Worm (Caenorhabditis elegans) whole organism, L2 larva: ENCODE data around the gene F18A1.7.

Experiments
- ZK546.5 ChIP-seq: sonication (generic microtip); optimal IDR thresholded peaks from 2 replicates; lab custom pipeline; 2017; ENCODE audit warnings: missing biosample characterization, missing genetic modification characterization
- alr-1 ChIP-seq: fragments of 150-350 bp; optimal IDR thresholded peaks from 2 replicates; lab custom pipeline; 2014; ENCODE audit warnings: missing biosample characterization, missing genetic modification characterization
- ceh-82 ChIP-seq: fragments of 150-350 bp; optimal IDR thresholded peaks from 2 replicates; lab custom pipeline; 2014; ENCODE audit warnings: missing biosample characterization, missing genetic modification characterization
- egl-27 ChIP-seq: sonication (generic microtip); optimal IDR thresholded peaks from 3 replicates; lab custom pipeline; 2017; ENCODE audit warnings: missing biosample characterization, missing genetic modification reagents, missing genetic modification characterization
- elt-3 ChIP-seq: sonication (generic microtip); optimal IDR thresholded peaks from 2 replicates; lab custom pipeline; 2017; ENCODE audit warnings: missing biosample characterization, missing genetic modification characterization
- mdl-1 ChIP-seq, 2 experiments: fragments of 150-350 bp in 1 of 2; sonication (generic microtip) in 1 of 2; optimal IDR thresholded peaks; 2 replicates each; lab custom pipeline; 2017; ENCODE audit warnings: missing biosample characterization in 2 of 2, missing genetic modification characterization in 2 of 2
- nhr-11 ChIP-seq: fragments of 150-350 bp; optimal IDR thresholded peaks from 2 replicates; lab custom pipeline; 2014; ENCODE audit warnings: missing biosample characterization, missing genetic modification characterization
- nhr-129 ChIP-seq: fragments of 150-350 bp; optimal IDR thresholded peaks from 2 replicates; lab custom pipeline; 2014; ENCODE audit warnings: missing biosample characterization, missing genetic modification characterization
- nhr-237 ChIP-seq: fragments of 150-350 bp; optimal IDR thresholded peaks from 2 replicates; lab custom pipeline; 2014; ENCODE audit warnings: missing biosample characterization, missing genetic modification characterization
- skn-1 ChIP-seq: sonication (generic microtip); optimal IDR thresholded peaks from 2 replicates; lab custom pipeline; 2017; ENCODE audit warnings: missing biosample characterization, missing genetic modification characterization
- snpc-4 ChIP-seq: fragments of 150-350 bp; optimal IDR thresholded peaks from 2 replicates; lab custom pipeline; 2014; ENCODE audit warnings: missing biosample characterization, missing genetic modification characterization

DNA sequence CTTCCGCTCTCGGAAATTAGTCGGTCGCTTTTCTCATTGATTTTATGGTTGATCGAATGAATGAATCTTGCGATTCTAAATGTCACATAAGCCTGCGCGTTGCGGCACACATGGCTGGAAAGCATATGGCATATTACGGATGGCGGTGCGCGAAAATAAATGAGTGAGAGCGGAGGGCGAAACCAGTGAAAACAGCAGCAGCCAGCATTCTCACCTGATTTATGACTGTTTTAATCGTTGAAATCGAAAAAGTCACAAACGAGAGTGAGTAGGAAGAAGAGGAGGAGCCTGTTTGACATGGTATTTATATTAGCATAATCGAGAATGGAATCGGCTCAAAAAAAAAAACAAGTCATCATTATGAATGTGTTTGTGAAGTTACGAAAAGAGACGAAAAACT lies 39.3 kb downstream of the F18A1.7 start:
- TF ChIP-seq mdl-1 (tag; optimal IDR thresholded peaks at IDR 0.05; lab: Kevin White, UChicago): no peak
- TF ChIP-seq nhr-11 (tag; lab: Kevin White, UChicago): no peak
- no peak for TF ChIP-seq nhr-237 (tag; lab: Kevin White, UChicago)
- no peak for TF ChIP-seq snpc-4
- no peak for TF ChIP-seq alr-1 (tag; lab: Kevin White, UChicago)
- TF ChIP-seq ceh-82 (tag; lab: Kevin White, UChicago): no peak
- TF ChIP-seq skn-1 (tag; lab: Kevin White, UChicago): no peak
- TF ChIP-seq egl-27: no peak
- no peak for TF ChIP-seq nhr-129 (tag; lab: Kevin White, UChicago)
- no peak for TF ChIP-seq elt-3 (tag; lab: Kevin White, UChicago)
- TF ChIP-seq ZK546.5 (tag; lab: Kevin White, UChicago): no peak
